Worm (Caenorhabditis elegans) whole organism, L1 larva: ENCODE results near the gene cutl-5.
"Not testable (repeated sequence)": the region's sequence is repeated elsewhere in the genome, so short reads cannot be mapped to it uniquely, and the experiment has no call there.

Source experiments
- C04F5.9 ChIP-seq: sonication (generic microtip); optimal IDR thresholded peaks from 2 replicates; lab custom pipeline; 2016; ENCODE audit warnings: missing genetic modification characterization, missing compliant biosample characterization
- C34B4.2 ChIP-seq: sonication (generic microtip); optimal IDR thresholded peaks from 2 replicates; lab custom pipeline; 2017; ENCODE audit warnings: mild to moderate bottlenecking, missing genetic modification characterization, missing compliant biosample characterization
- aly-2 ChIP-seq: fragments of 150-350 bp; optimal IDR thresholded peaks from 2 replicates; lab custom pipeline; 2014; ENCODE audit warnings: missing biosample characterization, missing genetic modification characterization
- ceh-63 ChIP-seq: fragments of 200-800 bp; sonication (Bioruptor generic); optimal IDR thresholded peaks from 2 replicates; lab custom pipeline; 2018; ENCODE audit warnings: mild to moderate bottlenecking, missing genetic modification characterization, missing compliant biosample characterization
- ceh-8 ChIP-seq: fragments of 200-800 bp; sonication (Bioruptor generic); optimal IDR thresholded peaks from 2 replicates; lab custom pipeline; 2018; ENCODE audit warnings: mild to moderate bottlenecking, missing genetic modification characterization, moderate library complexity, missing compliant biosample characterization
- ceh-82 ChIP-seq, 3 experiments: fragments of 150-350 bp in 1 of 3; sonication (generic microtip) in 2 of 3; optimal IDR thresholded peaks; 2 replicates each; lab custom pipeline; 2014 to 2017; ENCODE audit warnings: missing biosample characterization in 3 of 3, missing genetic modification characterization in 3 of 3
- ceh-90 ChIP-seq: sonication (generic microtip); optimal IDR thresholded peaks from 2 replicates; lab custom pipeline; 2016; ENCODE audit warnings: missing genetic modification characterization, missing compliant biosample characterization
- dpl-1 ChIP-seq, 3 experiments: fragments of 150-350 bp in 2 of 3; sonication (generic microtip) in 1 of 3; optimal IDR thresholded peaks; 2 replicates each; lab custom pipeline; 2014 to 2017; ENCODE audit warnings: missing biosample characterization in 3 of 3, missing genetic modification characterization in 3 of 3, missing genetic modification reagents in 3 of 3
- efl-1 ChIP-seq, 4 experiments: fragments of 150-350 bp; optimal IDR thresholded peaks in 3 of 4; peaks in 1 of 4; 1 replicate in 1 of 4; 2 replicates in 3 of 4; lab custom pipeline; 2014; ENCODE audit warnings: missing biosample characterization in 2 of 4, missing genetic modification characterization in 2 of 4, missing genetic modification reagents in 2 of 4
- egl-13 ChIP-seq: sonication (generic microtip); optimal IDR thresholded peaks from 2 replicates; lab custom pipeline; 2016; ENCODE audit warnings: missing genotype, missing genetic modification reagents, missing genetic modification characterization, missing compliant biosample characterization
- fkh-4 ChIP-seq: sonication (generic microtip); optimal IDR thresholded peaks from 2 replicates; lab custom pipeline; 2016; ENCODE audit warnings: missing compliant biosample characterization, missing genetic modification characterization, borderline replicate concordance
- fos-1 ChIP-seq: fragments of 150-350 bp; optimal IDR thresholded peaks from 2 replicates; lab custom pipeline; 2014; ENCODE audit warnings: missing biosample characterization, missing genetic modification characterization
- grh-1 ChIP-seq: fragments of 200-800 bp; sonication (Bioruptor generic); IDR thresholded peaks from 2 replicates; pipeline ENCODE4 v1.3.6; 2022; ENCODE audit warnings: missing genetic modification reagents, missing genetic modification characterization, missing compliant biosample characterization
- hlh-17 ChIP-seq: fragments of 200-800 bp; sonication (Bioruptor generic); optimal IDR thresholded peaks from 2 replicates; lab custom pipeline; 2018; ENCODE audit warnings: missing genetic modification characterization, mild to moderate bottlenecking, missing compliant biosample characterization, moderate library complexity, borderline replicate concordance
- hlh-4 ChIP-seq: sonication (generic microtip); optimal IDR thresholded peaks from 2 replicates; lab custom pipeline; 2016; ENCODE audit warnings: mild to moderate bottlenecking, missing genetic modification characterization, missing compliant biosample characterization
- hpl-2 ChIP-seq: fragments of 150-350 bp; optimal IDR thresholded peaks from 2 replicates; lab custom pipeline; 2014; ENCODE audit warnings: missing biosample characterization, missing genetic modification reagents, missing genetic modification characterization
- irx-1 ChIP-seq: sonication (generic microtip); optimal IDR thresholded peaks from 2 replicates; lab custom pipeline; 2016; ENCODE audit warnings: missing genetic modification characterization, missing compliant biosample characterization
- isw-1 ChIP-seq: fragments of 200-800 bp; sonication (Bioruptor generic); IDR thresholded peaks from 2 replicates; pipeline ENCODE4 v1.3.6; 2022; ENCODE audit warnings: missing genetic modification characterization, missing compliant biosample characterization
- jun-1 ChIP-seq: fragments of 150-350 bp; optimal IDR thresholded peaks from 2 replicates; lab custom pipeline; 2014; ENCODE audit warnings: missing biosample characterization, missing genetic modification reagents, missing genetic modification characterization
- lin-13 ChIP-seq: fragments of 150-350 bp; optimal IDR thresholded peaks from 2 replicates; lab custom pipeline; 2014; ENCODE audit warnings: missing biosample characterization, missing genetic modification reagents, missing genetic modification characterization
- lin-35 ChIP-seq, 2 experiments: fragments of 150-350 bp; optimal IDR thresholded peaks; 2 replicates each; lab custom pipeline; 2014; ENCODE audit warnings: missing biosample characterization in 2 of 2, missing genetic modification characterization in 2 of 2, missing genetic modification reagents in 2 of 2
- lin-39 ChIP-seq: fragments of 150-350 bp; optimal IDR thresholded peaks from 2 replicates; lab custom pipeline; 2014; ENCODE audit warnings: missing biosample characterization, missing genetic modification reagents, missing genetic modification characterization
- lsy-2 ChIP-seq, 2 experiments: fragments of 150-350 bp; optimal IDR thresholded peaks; 2 replicates each; lab custom pipeline; 2014; ENCODE audit warnings: missing biosample characterization in 2 of 2, missing genetic modification characterization in 2 of 2
- mef-2 ChIP-seq: fragments of 150-350 bp; optimal IDR thresholded peaks from 2 replicates; lab custom pipeline; 2014; ENCODE audit warnings: missing biosample characterization, missing genetic modification characterization
- nhr-19 ChIP-seq: fragments of 200-800 bp; sonication (Bioruptor generic); conservative IDR thresholded peaks from 2 replicates; pipeline ENCODE4 v1.3.6; 2022; ENCODE audit warnings: missing genetic modification characterization, missing compliant biosample characterization
- nhr-20 ChIP-seq: sonication (generic microtip); optimal IDR thresholded peaks from 2 replicates; lab custom pipeline; 2016; ENCODE audit warnings: mild to moderate bottlenecking, missing genetic modification characterization, missing compliant biosample characterization
- nhr-237 ChIP-seq: fragments of 150-350 bp; optimal IDR thresholded peaks from 2 replicates; lab custom pipeline; 2014; ENCODE audit warnings: missing biosample characterization, missing genetic modification characterization
- nhr-71 ChIP-seq: sonication (generic microtip); optimal IDR thresholded peaks from 2 replicates; lab custom pipeline; 2016; ENCODE audit warnings: mild to moderate bottlenecking, missing genetic modification characterization, moderate library complexity, missing compliant biosample characterization
- nhr-76 ChIP-seq: sonication (generic microtip); optimal IDR thresholded peaks from 2 replicates; lab custom pipeline; 2017; ENCODE audit warnings: missing biosample characterization, missing genetic modification characterization
- nhr-84 ChIP-seq: sonication (generic microtip); optimal IDR thresholded peaks from 2 replicates; lab custom pipeline; 2017; ENCODE audit warnings: missing biosample characterization, missing genetic modification characterization
- pag-3 ChIP-seq: sonication (generic microtip); optimal IDR thresholded peaks from 2 replicates; lab custom pipeline; 2017; ENCODE audit warnings: missing genetic modification characterization, mild to moderate bottlenecking, missing compliant biosample characterization, antibody characterized with exemption, borderline replicate concordance; ENCODE audit not compliant: insufficient read depth
- sptf-1 ChIP-seq: fragments of 150-350 bp; optimal IDR thresholded peaks from 2 replicates; lab custom pipeline; 2014; ENCODE audit warnings: missing biosample characterization, missing genetic modification characterization
- sup-37 ChIP-seq: fragments of 200-800 bp; sonication (Bioruptor generic); optimal IDR thresholded peaks from 2 replicates; lab custom pipeline; 2018; ENCODE audit warnings: mild to moderate bottlenecking, missing genetic modification characterization, missing compliant biosample characterization
- tbx-2 ChIP-seq: sonication (generic microtip); optimal IDR thresholded peaks from 2 replicates; lab custom pipeline; 2016; ENCODE audit warnings: missing genetic modification characterization, missing compliant biosample characterization
- tlp-1 ChIP-seq: fragments of 150-350 bp; optimal IDR thresholded peaks from 2 replicates; lab custom pipeline; 2014; ENCODE audit warnings: missing biosample characterization, missing genetic modification characterization
- unc-30 ChIP-seq: sonication (generic microtip); optimal IDR thresholded peaks from 2 replicates; lab custom pipeline; 2017; ENCODE audit warnings: missing biosample characterization, missing genetic modification characterization
- unc-62 ChIP-seq: fragments of 150-350 bp; optimal IDR thresholded peaks from 2 replicates; lab custom pipeline; 2014; ENCODE audit warnings: missing biosample characterization, missing genetic modification reagents, missing genetic modification characterization
- unc-98 ChIP-seq: fragments of 200-800 bp; sonication (Bioruptor generic); IDR thresholded peaks from 2 replicates; pipeline ENCODE4 v1.3.6; 2022; ENCODE audit warnings: missing genetic modification characterization, missing compliant biosample characterization
- zag-1 ChIP-seq: fragments of 150-350 bp; optimal IDR thresholded peaks from 2 replicates; lab custom pipeline; 2014; ENCODE audit warnings: missing biosample characterization, missing genetic modification characterization
- zip-4 ChIP-seq: fragments of 200-800 bp; sonication (Bioruptor generic); optimal IDR thresholded peaks from 2 replicates; lab custom pipeline; 2018; ENCODE audit warnings: mild to moderate bottlenecking, missing genetic modification characterization, moderate library complexity, missing compliant biosample characterization
- ztf-11 ChIP-seq, 2 experiments: sonication (generic microtip); optimal IDR thresholded peaks; 2 replicates each; lab custom pipeline; 2016 to 2017; ENCODE audit warnings: missing genetic modification characterization in 2 of 2, missing biosample characterization in 1 of 2, missing compliant biosample characterization in 1 of 2
- ztf-4 ChIP-seq: fragments of 150-350 bp; optimal IDR thresholded peaks from 2 replicates; lab custom pipeline; 2014; ENCODE audit warnings: missing biosample characterization, missing genetic modification characterization

The cutl-5 gene

DNA sequence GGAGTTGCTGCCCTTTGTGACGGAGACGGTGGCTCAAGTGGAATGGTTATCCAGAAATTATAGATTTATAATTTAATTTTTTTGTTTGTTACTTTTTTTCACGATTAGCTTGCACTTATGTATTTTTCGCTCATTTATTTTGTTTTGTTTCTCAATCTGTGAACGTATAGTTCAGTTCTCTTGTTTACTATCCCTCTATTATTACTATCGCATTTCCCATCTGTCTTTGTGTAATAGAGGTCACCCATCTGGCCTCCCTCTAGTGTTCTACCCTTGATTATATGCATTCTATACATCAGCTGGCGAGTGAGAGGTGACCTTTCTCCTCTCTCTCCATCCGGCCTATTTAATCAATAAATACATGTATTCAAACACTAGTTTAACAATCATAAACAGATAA is 31.7 kb downstream of the cutl-5 start, which contains the start of the genes T02G5.14 and T02G5.15:
TSS of gene T02G5.14 (plus strand) at position 301 of the 400 bp plus-strand sequence.
TSS of gene T02G5.15 (plus strand) at position 301 of the 400 bp plus-strand sequence.
- TF ChIP-seq ceh-8; lsy-2 (tag; optimal IDR thresholded peaks at IDR 0.05; lab: Kevin White, UChicago); pag-3: not testable (repeated sequence)

- TF ChIP-seq grh-1 (GFP tag; lab: Robert Waterston, UW) (0 out of 2 replicates have a peak, but pooled peaks have one; percentile 5), sptf-1 (tag; lab: Kevin White, UChicago) (no peak)
These were observed 40.0 kb downstream of the cutl-5 start, which contains the start of gene T02G5.7 for ce11 chrII:7075564-7076228. T02G5.7 (plus strand) TSS chrII:7075614.

DNA sequence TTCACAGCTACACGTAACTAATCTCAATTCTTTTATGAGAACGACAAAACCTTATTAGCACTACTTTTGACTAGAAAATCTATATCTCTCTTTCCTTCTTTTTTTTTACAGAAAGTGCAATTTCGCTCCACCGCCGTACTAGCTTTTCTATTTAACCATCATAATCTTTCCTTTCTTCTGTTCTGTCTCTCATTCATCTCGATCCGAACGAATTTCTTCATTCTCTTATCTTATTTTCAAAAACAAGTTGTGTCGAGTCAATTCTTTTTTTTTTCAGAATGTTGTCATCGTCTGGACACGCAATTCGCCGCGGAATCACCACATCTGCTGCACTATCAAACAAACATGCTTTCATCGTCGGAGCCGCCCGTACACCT is 42.2 kb downstream of the cutl-5 start, which contains the start of gene kat-1:
TSS of gene kat-1 (plus strand) at position 278 of the 377 bp plus-strand sequence.
- TF ChIP-seq ztf-4 (no peak), hpl-2 (no peak), isw-1 (no peak), efl-1 (optimal IDR thresholded peaks at IDR 0.05; lab: Kevin White, UChicago) (no peak), efl-1 (GFP tag; optimal IDR thresholded peaks at IDR 0.05 in 1 of 2; lab: Kevin White, UChicago) (no peak), lsy-2 (tag; optimal IDR thresholded peaks at IDR 0.05; lab: Kevin White, UChicago) (no peak), unc-30 (no peak), irx-1 (tag; lab: Kevin White, UChicago) (no peak), nhr-20 (no peak), lin-39 (tag; lab: Kevin White, UChicago) (no peak), nhr-76 (tag; lab: Kevin White, UChicago) (no peak), nhr-19 (no peak), nhr-71 (tag; lab: Kevin White, UChicago) (no peak)

DNA sequence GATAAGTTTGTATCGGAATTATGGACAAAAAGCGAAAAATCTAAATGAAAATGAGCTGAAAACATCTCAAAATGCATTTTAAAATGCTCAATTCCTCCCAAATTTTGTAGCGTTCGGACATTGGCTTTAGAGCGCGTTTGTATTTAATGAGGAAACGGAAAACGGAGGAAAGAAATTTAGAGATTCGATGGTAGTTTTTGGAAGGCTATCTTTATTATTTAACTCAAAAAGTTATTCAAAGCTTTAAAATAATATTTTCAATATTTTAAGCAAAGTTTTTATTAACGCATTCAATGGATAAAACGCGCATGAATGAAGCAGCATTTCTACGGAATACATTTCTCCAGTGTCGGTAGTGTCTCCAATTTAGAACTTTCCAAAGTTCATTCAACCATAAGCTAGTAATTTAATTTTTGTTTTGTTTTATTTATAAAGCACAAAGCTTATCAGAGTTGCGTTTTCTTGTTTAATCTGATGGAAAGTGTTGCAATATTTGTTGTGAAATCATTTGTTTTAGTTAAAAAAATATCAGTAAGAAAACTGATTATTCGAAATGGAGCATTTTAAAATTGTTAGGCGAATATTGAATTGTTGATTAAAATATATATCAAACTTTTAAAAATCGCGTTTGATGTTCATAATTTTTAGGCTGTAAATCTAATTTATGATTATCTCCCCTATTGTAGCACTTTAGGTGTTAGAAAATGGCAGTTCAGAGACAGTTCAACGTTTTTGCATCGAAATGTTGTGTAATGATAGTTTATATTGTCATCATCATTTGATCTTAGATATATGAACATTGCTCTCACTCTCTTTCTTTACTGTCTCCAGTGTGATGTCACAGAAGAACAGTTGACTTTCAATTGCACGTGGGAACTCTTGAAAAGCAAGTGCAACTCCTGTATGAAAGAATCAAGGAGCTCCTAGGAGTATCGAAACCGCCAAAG is 42.8 kb downstream of the cutl-5 start:
- peak; percentile 17 for TF ChIP-seq ceh-8
- no peak for TF ChIP-seq jun-1 (tag; lab: Kevin White, UChicago)
- TF ChIP-seq dpl-1 (GFP tag; optimal IDR thresholded peaks at IDR 0.05; lab: Kevin White, UChicago) = peak; percentile 55 to 71 (median 61)
- TF ChIP-seq nhr-237 = peak; percentile 58
- TF ChIP-seq C04F5.9 (tag; lab: Kevin White, UChicago) = peak; percentile 67
- no peak for TF ChIP-seq zip-4 (GFP tag; lab: Kevin White, UChicago)
- TF ChIP-seq C34B4.2 (tag; lab: Kevin White, UChicago) = no peak
- TF ChIP-seq egl-13 (tag; lab: Kevin White, UChicago) = peak; percentile 65
- TF ChIP-seq aly-2 (tag; lab: Kevin White, UChicago) = peak; percentile 12
- peak; percentile 79 for TF ChIP-seq nhr-20
- TF ChIP-seq tbx-2 (tag; lab: Kevin White, UChicago) = peak; percentile 74
- no peak for TF ChIP-seq ceh-63
- peak; percentile 76 for TF ChIP-seq isw-1
- TF ChIP-seq zag-1 (tag; lab: Kevin White, UChicago) = no peak
- TF ChIP-seq hlh-4 (tag; lab: Kevin White, UChicago) = peak; percentile 21
- no peak for TF ChIP-seq nhr-84 (tag; lab: Kevin White, UChicago)
- TF ChIP-seq fkh-4 (tag; lab: Kevin White, UChicago) = peak; percentile 17
- peak; percentile 88 for TF ChIP-seq unc-98 (GFP tag; lab: Robert Waterston, UW)
- TF ChIP-seq ztf-11 (tag; optimal IDR thresholded peaks at IDR 0.05; lab: Kevin White, UChicago) = peak in 1 of 2 experiments; percentile 78
- TF ChIP-seq lin-13 (GFP tag; lab: Kevin White, UChicago) = peak; percentile 54
- TF ChIP-seq unc-62 (GFP tag; lab: Kevin White, UChicago) = no peak
- no peak for TF ChIP-seq tlp-1 (tag; lab: Kevin White, UChicago)
- TF ChIP-seq ceh-90 (tag; lab: Kevin White, UChicago) = peak; percentile 77
- no peak for TF ChIP-seq ztf-4
- no peak for TF ChIP-seq sup-37 (GFP tag; lab: Kevin White, UChicago)
- TF ChIP-seq unc-30 = no peak
- peak; percentile 72 to 78 for TF ChIP-seq lin-35 (GFP tag; optimal IDR thresholded peaks at IDR 0.05; lab: Kevin White, UChicago)
- TF ChIP-seq fos-1 (tag; lab: Kevin White, UChicago) = peak; percentile 62
- TF ChIP-seq mef-2 (tag; lab: Kevin White, UChicago) = no peak
- TF ChIP-seq ceh-82 (tag; optimal IDR thresholded peaks at IDR 0.05; lab: Kevin White, UChicago) = peak; percentile 22 to 34 (median 32)
- no peak for TF ChIP-seq hlh-17 (GFP tag; lab: Kevin White, UChicago)
